Fruit fly (Drosophila melanogaster): ENCODE measurements around the gene ERp44.

ERp44 gene

DNA sequence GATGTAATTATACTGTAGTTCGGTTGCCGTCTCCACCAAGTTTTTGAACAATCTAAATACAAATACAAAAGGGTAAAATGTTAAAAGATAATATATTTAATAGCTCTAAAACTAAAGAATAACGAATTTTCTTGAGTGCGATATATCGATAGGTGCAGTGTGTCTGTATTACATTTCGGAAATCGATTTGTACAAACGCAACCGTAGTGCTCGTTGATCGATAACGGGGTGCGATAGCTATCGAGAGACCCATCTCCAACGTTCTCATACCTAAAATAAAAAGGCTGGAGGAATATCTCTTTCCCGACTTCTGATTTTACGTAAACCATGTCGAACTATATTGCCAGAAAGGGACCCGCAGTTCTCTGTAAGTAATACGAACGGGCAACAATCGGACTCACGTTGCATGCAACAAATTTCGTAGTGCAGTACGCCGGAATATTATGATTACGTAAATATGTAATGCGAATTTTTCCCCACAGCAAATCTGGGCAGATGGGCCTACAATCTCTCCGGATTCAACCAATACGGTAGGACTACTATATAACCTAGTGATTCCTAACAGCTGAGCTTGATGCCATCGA is 11.3 kb downstream of the ERp44 start, which contains the start of gene UQCR-14 (continued):
- TF ChIP-seq ab (GFP tag; optimal IDR thresholded peaks at IDR 0.05) (no peak), E2f2 (GFP tag; IDR thresholded peaks at IDR 0.05) (peak; percentile 71), CG32767 (GFP tag; IDR thresholded peaks at IDR 0.05) (peak; percentile 30; the same call in 1 of the 2 replicates), sna (GFP tag; IDR thresholded peaks at IDR 0.05; ENCODE audit: partially characterized antibody) (peak; percentile 92), Dek (tag; optimal IDR thresholded peaks at IDR 0.05) (peak; percentile 55), CG1792 (GFP tag; optimal IDR thresholded peaks at IDR 0.05) (no peak), CrebB (tag; optimal IDR thresholded peaks at IDR 0.05) (no peak), row (GFP tag; IDR thresholded peaks at IDR 0.05) (peak; percentile 74), H15 (GFP tag; IDR thresholded peaks at IDR 0.05) (no peak), CG6272 (GFP tag; IDR thresholded peaks at IDR 0.05) (peak; percentile 44; the same call in 1 of the 2 replicates), CG11695 (GFP tag; IDR thresholded peaks at IDR 0.05) (no peak), corto (GFP tag; optimal IDR thresholded peaks at IDR 0.05) (no peak), stwl (tag; optimal IDR thresholded peaks at IDR 0.05) (peak; percentile 90), ham (GFP tag; IDR thresholded peaks at IDR 0.05) (no peak), gcm2 (GFP tag; optimal IDR thresholded peaks at IDR 0.05) (no peak), CHES-1-like (GFP tag; optimal IDR thresholded peaks at IDR 0.05) (peak; percentile 28), da (GFP tag; optimal IDR thresholded peaks at IDR 0.05) (no peak), esg (GFP tag; conservative IDR thresholded peaks at IDR 0.05) (no peak), Doc3 (GFP tag; IDR thresholded peaks at IDR 0.05; ENCODE audit: partially characterized antibody) (peak; percentile 89), Gug (GFP tag; IDR thresholded peaks at IDR 0.05) (peak; percentile 13; the same call in 1 of the 4 replicates), CG10209 (GFP tag; optimal IDR thresholded peaks at IDR 0.05) (peak; percentile 19), CG18599 (GFP tag; optimal IDR thresholded peaks at IDR 0.05) (peak; percentile 18), eve (GFP tag; optimal IDR thresholded peaks at IDR 0.05) (no peak), CG6813 (GFP tag; optimal IDR thresholded peaks at IDR 0.05) (no peak), CG6254 (GFP tag; optimal IDR thresholded peaks at IDR 0.05) (peak; percentile 6), zen (tag; optimal IDR thresholded peaks at IDR 0.05) (peak; percentile 5), CG13775 (GFP tag; optimal IDR thresholded peaks at IDR 0.05) (peak; percentile 12), CG12236 (GFP tag; optimal IDR thresholded peaks at IDR 0.05) (no peak), gsb (GFP tag; IDR thresholded peaks at IDR 0.05) (no peak), klu (GFP tag; IDR thresholded peaks at IDR 0.05) (no peak), Hmx (GFP tag; optimal IDR thresholded peaks at IDR 0.05) (no peak), gce (GFP tag; IDR thresholded peaks at IDR 0.05) (no peak), Vsx1 (GFP tag; optimal IDR thresholded peaks at IDR 0.05) (no peak), CG10321 (GFP tag; IDR thresholded peaks at IDR 0.05) (no peak), dimm (GFP tag; IDR thresholded peaks at IDR 0.05) (no peak), disco-r (GFP tag; optimal IDR thresholded peaks at IDR 0.05) (no peak), Hr39 (optimal IDR thresholded peaks at IDR 0.05) (no peak), Ets65A (GFP tag) (peak; percentile 67), D (optimal IDR thresholded peaks at IDR 0.05) (no peak), D (GFP tag; optimal IDR thresholded peaks at IDR 0.05) (no peak), Oaz (GFP tag; IDR thresholded peaks at IDR 0.05) (no peak), CG3838 (GFP tag; optimal IDR thresholded peaks at IDR 0.05) (no peak), Bgb (GFP tag; IDR thresholded peaks at IDR 0.05; ENCODE audit: partially characterized antibody) (peak; percentile 99), aop (GFP tag; IDR thresholded peaks at IDR 0.05) (no peak), Atf6 (GFP tag; IDR thresholded peaks at IDR 0.05) (no peak), CG7786 (GFP tag; optimal IDR thresholded peaks at IDR 0.05) (no peak), lbe (GFP tag; optimal IDR thresholded peaks at IDR 0.05) (peak; percentile 37), CG8924 (tag; optimal IDR thresholded peaks at IDR 0.05) (peak; percentile 33), CG12391 (tag; optimal IDR thresholded peaks at IDR 0.05) (peak; percentile 53), abd-A (tag; optimal IDR thresholded peaks at IDR 0.05) (no peak), chif (GFP tag; optimal IDR thresholded peaks at IDR 0.05) (no peak), CG30403 (GFP tag; optimal IDR thresholded peaks at IDR 0.05) (peak; percentile 24)

Measured in whole organism, embryonic.